Fruit fly (Drosophila melanogaster) Kc167 (cell line): Measurements from ENCODE around the gene CG10132.

Source experiments
- insv ChIP-seq: fragments of >200 bp; optimal IDR thresholded peaks from 3 replicates; lab custom pipeline; 2018; ENCODE audit warnings: missing external identifiers
- ttk ChIP-seq: sonication (Bioruptor generic); optimal IDR thresholded peaks from 2 replicates; lab custom pipeline; 2017; ENCODE audit warnings: missing external identifiers

- no peak for TF ChIP-seq insv
- no peak for TF ChIP-seq ttk (lab: Kevin White, UChicago)
Observed at dm6 chr2L:19563029-19563980, 44.7 kb downstream of the CG10132 start, which contains the start of gene CG13078.
